Worm (Caenorhabditis elegans) whole organism, L4 larva: ENCODE results near the gene ril-2.
A peak's percentile ranks its signal among the peaks of the same experiment; 100 is the strongest.

Experiments used
- F26F4.8 ChIP-seq: fragments of 200-800 bp; sonication (Bioruptor generic); conservative IDR thresholded peaks from 2 replicates; pipeline ENCODE4 v1.3.6; 2022; ENCODE audit warnings: missing genetic modification characterization, missing compliant biosample characterization
- F37D6.2 ChIP-seq: sonication (generic microtip); optimal IDR thresholded peaks from 2 replicates; lab custom pipeline; 2016; ENCODE audit warnings: mild to moderate bottlenecking, missing genetic modification characterization, missing compliant biosample characterization
- F44E2.7 ChIP-seq: fragments of 200-800 bp; sonication (Bioruptor generic); IDR thresholded peaks from 2 replicates; pipeline ENCODE4 v2.1.2; 2022; ENCODE audit warnings: missing genetic modification characterization, missing compliant biosample characterization
- T26A8.4 ChIP-seq: fragments of 200-800 bp; sonication (Bioruptor generic); IDR thresholded peaks from 2 replicates; pipeline ENCODE4 v1.3.6; 2022; ENCODE audit warnings: missing genetic modification characterization, missing compliant biosample characterization
- Y105C5A.15 ChIP-seq: fragments of 200-800 bp; sonication (Bioruptor generic); IDR thresholded peaks from 2 replicates; pipeline ENCODE4 v1.3.6; 2022; ENCODE audit warnings: missing genetic modification characterization, missing compliant biosample characterization
- Y48G9A.11 ChIP-seq: fragments of 200-800 bp; sonication (Bioruptor generic); IDR thresholded peaks from 2 replicates; pipeline ENCODE4 v1.3.6; 2022; ENCODE audit warnings: missing genetic modification reagents, missing genetic modification characterization, missing compliant biosample characterization
- ZK337.2 ChIP-seq: fragments of 200-800 bp; sonication (Bioruptor generic); IDR thresholded peaks from 2 replicates; pipeline ENCODE4 v1.3.6; 2022; ENCODE audit warnings: missing genetic modification reagents, missing genetic modification characterization, missing compliant biosample characterization
- aha-1 ChIP-seq: fragments of 150-350 bp; peaks from one replicate; lab custom pipeline; 2014; ENCODE audit warnings: missing biosample characterization, missing genetic modification characterization
- ama-1 ChIP-seq: fragments of 150-350 bp; optimal IDR thresholded peaks from 2 replicates; lab custom pipeline; 2014; ENCODE audit warnings: inconsistent platforms, mixed read lengths
- ceh-20 ChIP-seq: fragments of 200-800 bp; sonication (Bioruptor generic); IDR thresholded peaks from 2 replicates; pipeline ENCODE4 v1.3.6; 2022; ENCODE audit warnings: missing genetic modification reagents, missing genetic modification characterization, missing compliant biosample characterization
- ceh-28 ChIP-seq: fragments of 150-350 bp; optimal IDR thresholded peaks from 2 replicates; lab custom pipeline; 2014; ENCODE audit warnings: missing biosample characterization, missing genetic modification reagents, missing genetic modification characterization
- ceh-62 ChIP-seq: sonication (generic microtip); optimal IDR thresholded peaks from 2 replicates; lab custom pipeline; 2017; ENCODE audit warnings: missing biosample characterization, missing genetic modification characterization
- cey-2 ChIP-seq: sonication (generic microtip); optimal IDR thresholded peaks from 3 replicates; lab custom pipeline; 2017; ENCODE audit warnings: missing genetic modification characterization, mild to moderate bottlenecking, missing compliant biosample characterization, antibody characterized with exemption, borderline replicate concordance; ENCODE audit not compliant: insufficient read depth
- ctbp-1 ChIP-seq: fragments of 200-800 bp; sonication (Bioruptor generic); IDR thresholded peaks from 2 replicates; pipeline ENCODE4 v1.3.6; 2022; ENCODE audit warnings: missing genetic modification reagents, missing genetic modification characterization, missing compliant biosample characterization
- daf-16 ChIP-seq, 3 experiments: sonication (generic microtip); optimal IDR thresholded peaks; 2 replicates each; lab custom pipeline; 2016 to 2017; ENCODE audit warnings: missing genetic modification characterization in 3 of 3, missing genetic modification reagents in 3 of 3, mild to moderate bottlenecking in 2 of 3, missing compliant biosample characterization in 2 of 3, missing biosample characterization in 1 of 3, moderate library complexity in 1 of 3
- dmd-6 ChIP-seq: fragments of 200-800 bp; sonication (Bioruptor generic); IDR thresholded peaks from 2 replicates; pipeline ENCODE4 v1.3.6; 2022; ENCODE audit warnings: missing genetic modification reagents, missing genetic modification characterization, missing compliant biosample characterization
- dmd-8 ChIP-seq: fragments of 200-800 bp; sonication (Bioruptor generic); IDR thresholded peaks from 2 replicates; pipeline ENCODE4 v1.3.6; 2022; ENCODE audit warnings: missing genetic modification characterization, missing compliant biosample characterization
- dmd-9 ChIP-seq: fragments of 200-800 bp; sonication (Bioruptor generic); IDR thresholded peaks from 2 replicates; pipeline ENCODE4 v1.3.6; 2022; ENCODE audit warnings: missing genetic modification reagents, missing genetic modification characterization, missing compliant biosample characterization
- dpl-1 ChIP-seq: fragments of 150-350 bp; optimal IDR thresholded peaks from 2 replicates; lab custom pipeline; 2014; ENCODE audit warnings: missing biosample characterization, missing genetic modification reagents, missing genetic modification characterization
- duxl-1 ChIP-seq: sonication (generic microtip); optimal IDR thresholded peaks from 2 replicates; lab custom pipeline; 2016; ENCODE audit warnings: mild to moderate bottlenecking, missing genetic modification characterization, moderate library complexity, missing compliant biosample characterization; ENCODE audit not compliant: poor library complexity
- egl-43 ChIP-seq: fragments of 200-800 bp; sonication (Bioruptor generic); IDR thresholded peaks from 2 replicates; pipeline ENCODE4 v1.3.6; 2022; ENCODE audit warnings: missing genetic modification reagents, missing genetic modification characterization, missing compliant biosample characterization
- fkh-10 ChIP-seq: fragments of 150-350 bp; optimal IDR thresholded peaks from 2 replicates; lab custom pipeline; 2014; ENCODE audit warnings: missing biosample characterization, missing genetic modification reagents, missing genetic modification characterization
- fos-1 ChIP-seq: fragments of 150-350 bp; optimal IDR thresholded peaks from 2 replicates; lab custom pipeline; 2014; ENCODE audit warnings: missing biosample characterization, missing genetic modification characterization
- gei-8 ChIP-seq: fragments of 200-800 bp; sonication (Bioruptor generic); optimal IDR thresholded peaks from 2 replicates; lab custom pipeline; 2018; ENCODE audit warnings: mild to moderate bottlenecking, missing genetic modification characterization, missing compliant biosample characterization
- hlh-30 ChIP-seq: sonication (generic microtip); optimal IDR thresholded peaks from 2 replicates; lab custom pipeline; 2017; ENCODE audit warnings: antibody characterized with exemption, mild to moderate bottlenecking, missing genetic modification characterization, missing compliant biosample characterization; ENCODE audit not compliant: insufficient read depth
- hmg-1.1 ChIP-seq: fragments of 200-800 bp; sonication (Bioruptor generic); IDR thresholded peaks from 2 replicates; pipeline ENCODE4 v1.3.6; 2022; ENCODE audit warnings: missing genetic modification reagents, missing genetic modification characterization, missing compliant biosample characterization
- lim-7 ChIP-seq: fragments of 200-800 bp; sonication (Bioruptor generic); IDR thresholded peaks from 2 replicates; pipeline ENCODE4 v1.3.6; 2022; ENCODE audit warnings: missing genetic modification characterization, missing compliant biosample characterization
- lin-29 ChIP-seq: fragments of 200-800 bp; sonication (Bioruptor generic); IDR thresholded peaks from 2 replicates; pipeline ENCODE4 v1.3.6; 2022; ENCODE audit warnings: missing genetic modification reagents, missing genetic modification characterization, missing compliant biosample characterization
- lin-39 ChIP-seq: fragments of 150-350 bp; optimal IDR thresholded peaks from 2 replicates; lab custom pipeline; 2014; ENCODE audit warnings: missing biosample characterization, missing genetic modification reagents, missing genetic modification characterization
- lir-3 ChIP-seq: sonication (generic microtip); optimal IDR thresholded peaks from 2 replicates; lab custom pipeline; 2016; ENCODE audit warnings: mild to moderate bottlenecking, missing genetic modification characterization, missing compliant biosample characterization
- madf-5 ChIP-seq, 2 experiments: fragments of 200-800 bp; sonication (Bioruptor generic); IDR thresholded peaks; 2 replicates each; pipeline ENCODE4 v1.3.6; 2022; ENCODE audit warnings: missing compliant biosample characterization in 2 of 2, missing genetic modification characterization in 2 of 2
- madf-9 ChIP-seq: fragments of 200-800 bp; sonication (Bioruptor generic); conservative IDR thresholded peaks from 2 replicates; pipeline ENCODE4 v1.3.6; 2022; ENCODE audit warnings: missing genetic modification reagents, missing genetic modification characterization, missing compliant biosample characterization
- nhr-10 ChIP-seq: fragments of 150-350 bp; optimal IDR thresholded peaks from 2 replicates; lab custom pipeline; 2014; ENCODE audit warnings: missing biosample characterization, missing genetic modification characterization
- nhr-111 ChIP-seq: fragments of 200-800 bp; sonication (Bioruptor generic); optimal IDR thresholded peaks from 2 replicates; lab custom pipeline; 2018; ENCODE audit warnings: mild to moderate bottlenecking, missing genetic modification characterization, missing compliant biosample characterization
- nhr-28 ChIP-seq: fragments of 150-350 bp; optimal IDR thresholded peaks from 2 replicates; lab custom pipeline; 2014; ENCODE audit warnings: missing biosample characterization, missing genetic modification characterization
- nhr-41 ChIP-seq: fragments of 200-800 bp; sonication (Bioruptor generic); IDR thresholded peaks from 2 replicates; pipeline ENCODE4 v1.3.6; 2022; ENCODE audit warnings: missing genetic modification reagents, missing genetic modification characterization, missing compliant biosample characterization
- nhr-48 ChIP-seq: sonication (generic microtip); optimal IDR thresholded peaks from 2 replicates; lab custom pipeline; 2016; ENCODE audit warnings: mild to moderate bottlenecking, missing genetic modification characterization, missing compliant biosample characterization
- nhr-6 ChIP-seq: fragments of 150-350 bp; optimal IDR thresholded peaks from 2 replicates; lab custom pipeline; 2014; ENCODE audit warnings: missing biosample characterization, missing genetic modification characterization
- nhr-77 ChIP-seq: fragments of 150-350 bp; optimal IDR thresholded peaks from 2 replicates; lab custom pipeline; 2014; ENCODE audit warnings: missing biosample characterization, missing genetic modification characterization
- pha-4 ChIP-seq, 2 experiments: fragments of 150-350 bp in 1 of 2; fragments of 200-800 bp in 1 of 2; sonication (Bioruptor generic) in 1 of 2; IDR thresholded peaks in 1 of 2; optimal IDR thresholded peaks in 1 of 2; 2 replicates each; pipeline versions ENCODE4 v1.3.6 to Lab custom; 2014 to 2022; ENCODE audit warnings: missing genetic modification characterization in 2 of 2, missing genetic modification reagents in 2 of 2, missing biosample characterization in 1 of 2, missing compliant biosample characterization in 1 of 2
- pqm-1 ChIP-seq: sonication (generic microtip); optimal IDR thresholded peaks from 2 replicates; lab custom pipeline; 2017; ENCODE audit warnings: missing biosample characterization, missing genetic modification characterization
- sdz-12 ChIP-seq: fragments of 200-800 bp; sonication (Bioruptor generic); optimal IDR thresholded peaks from 2 replicates; lab custom pipeline; 2018; ENCODE audit warnings: mild to moderate bottlenecking, missing genetic modification characterization, missing compliant biosample characterization
- tag-97 ChIP-seq: fragments of 200-800 bp; sonication (Bioruptor generic); IDR thresholded peaks from 2 replicates; pipeline ENCODE4 v1.3.6; 2022; ENCODE audit warnings: missing genetic modification characterization, missing compliant biosample characterization
- unc-130 ChIP-seq: sonication (generic microtip); optimal IDR thresholded peaks from 2 replicates; lab custom pipeline; 2016; ENCODE audit warnings: missing genetic modification reagents, missing genetic modification characterization, missing compliant biosample characterization
- unc-39 ChIP-seq: sonication (generic microtip); optimal IDR thresholded peaks from 2 replicates; lab custom pipeline; 2017; ENCODE audit warnings: missing biosample characterization, missing genetic modification characterization
- vab-7 ChIP-seq: fragments of 200-800 bp; sonication (Bioruptor generic); IDR thresholded peaks from 2 replicates; pipeline ENCODE4 v1.3.6; 2022; ENCODE audit warnings: missing genetic modification reagents, missing genetic modification characterization, missing compliant biosample characterization
- zag-1 ChIP-seq: fragments of 150-350 bp; optimal IDR thresholded peaks from 2 replicates; lab custom pipeline; 2014; ENCODE audit warnings: missing biosample characterization, missing genetic modification characterization
- zip-11 ChIP-seq: fragments of 200-800 bp; sonication (Bioruptor generic); IDR thresholded peaks from 2 replicates; pipeline ENCODE4 v1.3.6; 2022; ENCODE audit warnings: missing genetic modification characterization, missing compliant biosample characterization
- zip-2 ChIP-seq: fragments of 150-350 bp; optimal IDR thresholded peaks from 2 replicates; lab custom pipeline; 2014; ENCODE audit warnings: missing biosample characterization, missing genetic modification characterization
- ztf-11 ChIP-seq: fragments of 150-350 bp; optimal IDR thresholded peaks from 2 replicates; lab custom pipeline; 2014; ENCODE audit warnings: missing biosample characterization, missing genetic modification characterization
- ztf-7 ChIP-seq: fragments of 150-350 bp; optimal IDR thresholded peaks from 2 replicates; lab custom pipeline; 2014; ENCODE audit warnings: missing biosample characterization, missing genetic modification characterization

The ril-2 gene

ce11 chrV:12637238-12637690 is 38.3 kb upstream of the ril-2 start, which contains the start of gene F56H9.2 (continued):
- TF ChIP-seq ctbp-1 (GFP tag; lab: Robert Waterston, UW): 0 out of 2 replicates have a peak, but pooled peaks have one; percentile 12
- no peak for TF ChIP-seq lin-39 (tag; lab: Kevin White, UChicago)
- no peak for TF ChIP-seq lim-7
- peak; percentile 59 for TF ChIP-seq nhr-77 (tag; lab: Kevin White, UChicago)
- TF ChIP-seq ztf-11 (tag; lab: Kevin White, UChicago): no peak
- TF ChIP-seq dmd-8: no peak
- peak; percentile 76 for TF ChIP-seq gei-8 (GFP tag; lab: Kevin White, UChicago)
- TF ChIP-seq lin-29 (GFP tag; lab: Robert Waterston, UW): no peak
- TF ChIP-seq Y105C5A.15 (GFP tag; lab: Robert Waterston, UW): no peak
- no peak for TF ChIP-seq F37D6.2
- peak; percentile 98 for TF ChIP-seq dmd-6
- TF ChIP-seq sdz-12 (GFP tag; lab: Kevin White, UChicago): no peak
- peak; percentile 52 to 55 for TF ChIP-seq daf-16 (GFP tag; optimal IDR thresholded peaks at IDR 0.05; lab: Kevin White, UChicago)
- TF ChIP-seq daf-16 (tag; optimal IDR thresholded peaks at IDR 0.05; lab: Kevin White, UChicago): peak; percentile 94
- TF ChIP-seq T26A8.4: no peak
- TF ChIP-seq aha-1 (tag; lab: Kevin White, UChicago): peak; percentile 97
- TF ChIP-seq zip-2 (tag; lab: Kevin White, UChicago): no peak
- TF ChIP-seq cey-2 (tag; lab: Kevin White, UChicago): peak; percentile 49
- no peak for TF ChIP-seq egl-43 (GFP tag; lab: Robert Waterston, UW)
- TF ChIP-seq ceh-20 (GFP tag; lab: Robert Waterston, UW): peak; percentile 73
- no peak for TF ChIP-seq lir-3 (tag; lab: Kevin White, UChicago)
- no peak; the same call in 1 of the 2 replicates for TF ChIP-seq madf-9
- 0 out of 2 replicates have a peak, but pooled peaks have one; percentile 34 for TF ChIP-seq hmg-1.1 (GFP tag; lab: Robert Waterston, UW)
- TF ChIP-seq nhr-48 (tag; lab: Kevin White, UChicago): peak; percentile 96
- TF ChIP-seq hlh-30 (tag; lab: Kevin White, UChicago): peak; percentile 94
- no peak for TF ChIP-seq madf-5 (GFP tag; IDR thresholded peaks at IDR 0.05; lab: Robert Waterston, UW)
- TF ChIP-seq zag-1 (tag; lab: Kevin White, UChicago): no peak
- TF ChIP-seq vab-7 (GFP tag; lab: Robert Waterston, UW): no peak
- TF ChIP-seq F44E2.7 (GFP tag; lab: Robert Waterston, UW): no peak
- TF ChIP-seq unc-130 (GFP tag; lab: Kevin White, UChicago): no peak
- no peak for TF ChIP-seq duxl-1 (tag; lab: Kevin White, UChicago)
- no peak for TF ChIP-seq unc-39 (tag; lab: Kevin White, UChicago)
- no peak for TF ChIP-seq Y48G9A.11 (GFP tag; lab: Robert Waterston, UW)
- TF ChIP-seq dmd-9: no peak
- TF ChIP-seq ceh-62 (tag; lab: Kevin White, UChicago): no peak
- TF ChIP-seq ztf-7: peak; percentile 50
- TF ChIP-seq dpl-1 (GFP tag; lab: Kevin White, UChicago): peak; percentile 40
- TF ChIP-seq pqm-1: no peak
- peak; percentile 69 for TF ChIP-seq ama-1 (lab: Kevin White, UChicago)
- no peak for TF ChIP-seq tag-97
- no peak for TF ChIP-seq fkh-10 (GFP tag; lab: Kevin White, UChicago)
- TF ChIP-seq nhr-28 (tag; lab: Kevin White, UChicago): peak; percentile 51
- no peak for TF ChIP-seq ceh-28 (tag; lab: Kevin White, UChicago)
- 0 out of 2 replicates have a peak, but pooled peaks have one; percentile 18 for TF ChIP-seq nhr-41 (GFP tag; lab: Robert Waterston, UW)
- no peak for TF ChIP-seq ZK337.2 (GFP tag; lab: Robert Waterston, UW)
- TF ChIP-seq F26F4.8 (GFP tag; lab: Robert Waterston, UW): no peak
- TF ChIP-seq nhr-111 (GFP tag; lab: Kevin White, UChicago): no peak
- peak; percentile 30 for TF ChIP-seq nhr-10 (tag; lab: Kevin White, UChicago)
- TF ChIP-seq zip-11 (GFP tag; lab: Robert Waterston, UW): no peak
- peak; percentile 55; the same call in 1 of the 2 replicates for TF ChIP-seq pha-4 (GFP tag; IDR thresholded peaks at IDR 0.05; lab: Robert Waterston, UW)
- TF ChIP-seq pha-4 (tag; optimal IDR thresholded peaks at IDR 0.05; lab: Kevin White, UChicago): no peak
- TF ChIP-seq fos-1 (tag; lab: Kevin White, UChicago): no peak
- TF ChIP-seq nhr-6 (tag; lab: Kevin White, UChicago): peak; percentile 88
